Worm (Caenorhabditis elegans) whole organism, L2 larva: ENCODE results near the gene mdh-2.

Experiments used
- ama-1 ChIP-seq: fragments of 150-350 bp; optimal IDR thresholded peaks from 2 replicates; lab custom pipeline; 2018; ENCODE audit warnings: inconsistent platforms
- egl-27 ChIP-seq: sonication (generic microtip); optimal IDR thresholded peaks from 3 replicates; lab custom pipeline; 2017; ENCODE audit warnings: missing biosample characterization, missing genetic modification reagents, missing genetic modification characterization
- elt-3 ChIP-seq: sonication (generic microtip); optimal IDR thresholded peaks from 2 replicates; lab custom pipeline; 2017; ENCODE audit warnings: missing biosample characterization, missing genetic modification characterization
- fos-1 ChIP-seq: fragments of 150-350 bp; optimal IDR thresholded peaks from 2 replicates; lab custom pipeline; 2014; ENCODE audit warnings: missing biosample characterization, missing genetic modification characterization
- lsy-2 ChIP-seq, 2 experiments: fragments of 150-350 bp in 1 of 2; sonication (generic microtip) in 1 of 2; optimal IDR thresholded peaks; 2 replicates each; lab custom pipeline; 2014 to 2017; ENCODE audit warnings: missing biosample characterization in 2 of 2, missing genetic modification characterization in 2 of 2
- mdl-1 ChIP-seq, 2 experiments: fragments of 150-350 bp in 1 of 2; sonication (generic microtip) in 1 of 2; optimal IDR thresholded peaks; 2 replicates each; lab custom pipeline; 2017; ENCODE audit warnings: missing biosample characterization in 2 of 2, missing genetic modification characterization in 2 of 2
- ztf-11 ChIP-seq: sonication (generic microtip); optimal IDR thresholded peaks from 2 replicates; lab custom pipeline; 2017; ENCODE audit warnings: missing biosample characterization, missing genetic modification characterization

ce11 chrIII:6646898-6647297 is 39.0 kb upstream of the mdh-2 start:
- TF ChIP-seq mdl-1 (tag; optimal IDR thresholded peaks at IDR 0.05; lab: Kevin White, UChicago) (no peak), fos-1 (tag; lab: Kevin White, UChicago) (no peak), lsy-2 (tag; optimal IDR thresholded peaks at IDR 0.05; lab: Kevin White, UChicago) (peak in 1 of 2 experiments; percentile 4), ztf-11 (tag; lab: Kevin White, UChicago) (no peak), elt-3 (tag; lab: Kevin White, UChicago) (no peak), ama-1 (no peak), egl-27 (tag; lab: Kevin White, UChicago) (no peak)
